Worm (Caenorhabditis elegans): ENCODE measurements around the gene F43B10.1.

- TF ChIP-seq pbrm-1 (GFP tag; IDR thresholded peaks at IDR 0.05) (no peak), ama-1 (optimal IDR thresholded peaks at IDR 0.05) (no peak), ama-1 (GFP tag; optimal IDR thresholded peaks at IDR 0.05) (no peak), unc-130 (GFP tag; optimal IDR thresholded peaks at IDR 0.05) (no peak), Y67H2A.10 (GFP tag; conservative IDR thresholded peaks at IDR 0.05) (no peak), F39B2.1 (GFP tag; IDR thresholded peaks at IDR 0.05) (no peak), bed-1 (GFP tag; IDR thresholded peaks at IDR 0.05) (no peak), unc-62 (GFP tag; optimal IDR thresholded peaks at IDR 0.05) (no peak), mes-4 (tag; optimal IDR thresholded peaks at IDR 0.05) (no peak)
These were observed 48.8 kb upstream of the F43B10.1 start, which contains the start of gene lgc-53 for ce11 chrX:16711381-16711780.

Measured in whole organism, young adult.